Worm (Caenorhabditis elegans) whole organism, L4 larva: ENCODE results near the gene F07F6.2.

Experiments used
- daf-19 ChIP-seq: fragments of 200-800 bp; sonication (Bioruptor generic); conservative IDR thresholded peaks from 2 replicates; pipeline ENCODE4 v1.3.6; 2022; ENCODE audit warnings: missing genetic modification characterization, missing compliant biosample characterization
- dmd-8 ChIP-seq: fragments of 200-800 bp; sonication (Bioruptor generic); IDR thresholded peaks from 2 replicates; pipeline ENCODE4 v1.3.6; 2022; ENCODE audit warnings: missing genetic modification characterization, missing compliant biosample characterization
- dve-1 ChIP-seq: sonication (generic microtip); optimal IDR thresholded peaks from 2 replicates; lab custom pipeline; 2017; ENCODE audit warnings: antibody characterized with exemption, mild to moderate bottlenecking, missing genetic modification characterization, missing compliant biosample characterization; ENCODE audit not compliant: insufficient read depth
- egl-43 ChIP-seq: fragments of 200-800 bp; sonication (Bioruptor generic); IDR thresholded peaks from 2 replicates; pipeline ENCODE4 v1.3.6; 2022; ENCODE audit warnings: missing genetic modification reagents, missing genetic modification characterization, missing compliant biosample characterization
- fkh-10 ChIP-seq: fragments of 150-350 bp; optimal IDR thresholded peaks from 2 replicates; lab custom pipeline; 2014; ENCODE audit warnings: missing biosample characterization, missing genetic modification reagents, missing genetic modification characterization
- gei-8 ChIP-seq: fragments of 200-800 bp; sonication (Bioruptor generic); optimal IDR thresholded peaks from 2 replicates; lab custom pipeline; 2018; ENCODE audit warnings: mild to moderate bottlenecking, missing genetic modification characterization, missing compliant biosample characterization
- hlh-30 ChIP-seq: sonication (generic microtip); optimal IDR thresholded peaks from 2 replicates; lab custom pipeline; 2017; ENCODE audit warnings: antibody characterized with exemption, mild to moderate bottlenecking, missing genetic modification characterization, missing compliant biosample characterization; ENCODE audit not compliant: insufficient read depth
- hmg-1.1 ChIP-seq: fragments of 200-800 bp; sonication (Bioruptor generic); IDR thresholded peaks from 2 replicates; pipeline ENCODE4 v1.3.6; 2022; ENCODE audit warnings: missing genetic modification reagents, missing genetic modification characterization, missing compliant biosample characterization
- lim-7 ChIP-seq: fragments of 200-800 bp; sonication (Bioruptor generic); IDR thresholded peaks from 2 replicates; pipeline ENCODE4 v1.3.6; 2022; ENCODE audit warnings: missing genetic modification characterization, missing compliant biosample characterization
- lin-13 ChIP-seq: fragments of 150-350 bp; optimal IDR thresholded peaks from 2 replicates; lab custom pipeline; 2014; ENCODE audit warnings: missing biosample characterization, missing genetic modification reagents, missing genetic modification characterization
- lin-15B ChIP-seq: fragments of 150-350 bp; sonication (generic microtip); optimal IDR thresholded peaks from 3 replicates; lab custom pipeline; 2014; ENCODE audit warnings: missing biosample characterization, missing genetic modification characterization
- lin-39 ChIP-seq: fragments of 150-350 bp; optimal IDR thresholded peaks from 2 replicates; lab custom pipeline; 2014; ENCODE audit warnings: missing biosample characterization, missing genetic modification reagents, missing genetic modification characterization
- mdl-1 ChIP-seq, 2 experiments: fragments of 150-350 bp in 1 of 2; sonication (generic microtip) in 1 of 2; optimal IDR thresholded peaks; 2 replicates each; lab custom pipeline; 2014 to 2017; ENCODE audit warnings: missing biosample characterization in 2 of 2, missing genetic modification characterization in 2 of 2
- mes-2 ChIP-seq: sonication (generic microtip); optimal IDR thresholded peaks from 2 replicates; lab custom pipeline; 2016; ENCODE audit warnings: missing genotype, mild to moderate bottlenecking, missing genetic modification characterization, missing compliant biosample characterization; ENCODE audit not compliant: poor library complexity, severe bottlenecking
- mxl-3 ChIP-seq: fragments of 200-800 bp; sonication (Bioruptor generic); optimal IDR thresholded peaks from 2 replicates; lab custom pipeline; 2018; ENCODE audit warnings: mild to moderate bottlenecking, missing genetic modification characterization, missing compliant biosample characterization
- nhr-111 ChIP-seq: fragments of 200-800 bp; sonication (Bioruptor generic); optimal IDR thresholded peaks from 2 replicates; lab custom pipeline; 2018; ENCODE audit warnings: mild to moderate bottlenecking, missing genetic modification characterization, missing compliant biosample characterization
- nhr-42 ChIP-seq: fragments of 200-800 bp; sonication (Bioruptor generic); IDR thresholded peaks from 2 replicates; pipeline ENCODE4 v1.3.6; 2022; ENCODE audit warnings: missing genetic modification characterization, missing compliant biosample characterization
- nhr-48 ChIP-seq: sonication (generic microtip); optimal IDR thresholded peaks from 2 replicates; lab custom pipeline; 2016; ENCODE audit warnings: mild to moderate bottlenecking, missing genetic modification characterization, missing compliant biosample characterization
- snpc-4 ChIP-seq: fragments of 150-350 bp; optimal IDR thresholded peaks from 2 replicates; lab custom pipeline; 2014; ENCODE audit warnings: missing biosample characterization, missing genetic modification characterization
- unc-130 ChIP-seq: sonication (generic microtip); optimal IDR thresholded peaks from 2 replicates; lab custom pipeline; 2016; ENCODE audit warnings: missing genetic modification reagents, missing genetic modification characterization, missing compliant biosample characterization
- unc-62 ChIP-seq, 3 experiments: fragments of 150-350 bp in 1 of 3; sonication (generic microtip); optimal IDR thresholded peaks in 2 of 3; peaks in 1 of 3; 1 replicate in 1 of 3; 2 replicates in 2 of 3; lab custom pipeline; 2014 to 2017; ENCODE audit warnings: missing biosample characterization in 3 of 3, missing genetic modification characterization in 3 of 3, missing genetic modification reagents in 3 of 3, missing genotype in 1 of 3
- zag-1 ChIP-seq: fragments of 150-350 bp; optimal IDR thresholded peaks from 2 replicates; lab custom pipeline; 2014; ENCODE audit warnings: missing biosample characterization, missing genetic modification characterization
- zip-11 ChIP-seq: fragments of 200-800 bp; sonication (Bioruptor generic); IDR thresholded peaks from 2 replicates; pipeline ENCODE4 v1.3.6; 2022; ENCODE audit warnings: missing genetic modification characterization, missing compliant biosample characterization
- ztf-11 ChIP-seq: fragments of 150-350 bp; optimal IDR thresholded peaks from 2 replicates; lab custom pipeline; 2014; ENCODE audit warnings: missing biosample characterization, missing genetic modification characterization

F07F6.2 gene

ce11 chrII:5474946-5475345, 44.9 kb downstream of the F07F6.2 start, which contains the start of gene ilcr-2:
TSS of gene ilcr-2 (plus strand) at chrII:5475246.
- no peak for TF ChIP-seq unc-62 (GFP tag; optimal IDR thresholded peaks at IDR 0.05 in 1 of 2; lab: Kevin White, UChicago)
- TF ChIP-seq unc-62 (tag; optimal IDR thresholded peaks at IDR 0.05; lab: Kevin White, UChicago): no peak
- TF ChIP-seq snpc-4 (tag; lab: Kevin White, UChicago): no peak
- no peak for TF ChIP-seq mdl-1 (tag; optimal IDR thresholded peaks at IDR 0.05; lab: Kevin White, UChicago)
- no peak for TF ChIP-seq hmg-1.1 (GFP tag; lab: Robert Waterston, UW)
- TF ChIP-seq lin-15B (tag; lab: Kevin White, UChicago): no peak
- TF ChIP-seq zag-1 (tag; lab: Kevin White, UChicago): no peak
- TF ChIP-seq mxl-3 (GFP tag; lab: Kevin White, UChicago): no peak
- no peak for TF ChIP-seq nhr-48 (tag; lab: Kevin White, UChicago)
- TF ChIP-seq hlh-30: no peak
- no peak for TF ChIP-seq egl-43 (GFP tag; lab: Robert Waterston, UW)
- TF ChIP-seq zip-11 (GFP tag; lab: Robert Waterston, UW): no peak
- TF ChIP-seq fkh-10: no peak
- TF ChIP-seq lim-7 (GFP tag; lab: Robert Waterston, UW): no peak
- TF ChIP-seq ztf-11 (tag; lab: Kevin White, UChicago): no peak
- TF ChIP-seq mes-2 (tag; lab: Kevin White, UChicago): no peak
- TF ChIP-seq nhr-111 (GFP tag; lab: Kevin White, UChicago): no peak

- TF ChIP-seq daf-19 (GFP tag; lab: Robert Waterston, UW) (no peak), lin-39 (tag; lab: Kevin White, UChicago) (no peak), lin-15B (tag; lab: Kevin White, UChicago) (no peak), ztf-11 (tag; lab: Kevin White, UChicago) (no peak), lin-13 (GFP tag; lab: Kevin White, UChicago) (no peak), gei-8 (no peak), dmd-8 (no peak), unc-130 (GFP tag; lab: Kevin White, UChicago) (no peak), egl-43 (GFP tag; lab: Robert Waterston, UW) (no peak), dve-1 (tag; lab: Kevin White, UChicago) (no peak), nhr-42 (GFP tag; lab: Robert Waterston, UW) (no peak)
Measured at ce11 chrII:5478318-5478717, 48.3 kb downstream of the F07F6.2 start, which contains the start of gene F56D1.1. TSS of gene F56D1.1 (plus strand) at chrII:5478618.
